Worm (Caenorhabditis elegans) whole organism, midembryonic: Measurements from ENCODE around the gene mbk-2.

Source experiments
- T22C8.4 ChIP-seq: fragments of 200-800 bp; sonication (Bioruptor generic); IDR thresholded peaks from 2 replicates; pipeline ENCODE4 v1.3.6; 2022; ENCODE audit warnings: missing genetic modification characterization, missing compliant biosample characterization
- cog-1 ChIP-seq: sonication (generic microtip); optimal IDR thresholded peaks from 2 replicates; lab custom pipeline; 2016; ENCODE audit warnings: missing genetic modification characterization, missing compliant biosample characterization
- klf-2 ChIP-seq: fragments of 200-800 bp; sonication (Bioruptor generic); conservative IDR thresholded peaks from 2 replicates; pipeline ENCODE4 v1.3.6; 2022; ENCODE audit warnings: missing genetic modification reagents, missing genetic modification characterization, missing compliant biosample characterization
- ref-1 ChIP-seq: fragments of 200-800 bp; sonication (Bioruptor generic); conservative IDR thresholded peaks from 2 replicates; pipeline ENCODE4 v1.3.6; 2022; ENCODE audit warnings: missing genetic modification reagents, missing genetic modification characterization, missing compliant biosample characterization

DNA sequence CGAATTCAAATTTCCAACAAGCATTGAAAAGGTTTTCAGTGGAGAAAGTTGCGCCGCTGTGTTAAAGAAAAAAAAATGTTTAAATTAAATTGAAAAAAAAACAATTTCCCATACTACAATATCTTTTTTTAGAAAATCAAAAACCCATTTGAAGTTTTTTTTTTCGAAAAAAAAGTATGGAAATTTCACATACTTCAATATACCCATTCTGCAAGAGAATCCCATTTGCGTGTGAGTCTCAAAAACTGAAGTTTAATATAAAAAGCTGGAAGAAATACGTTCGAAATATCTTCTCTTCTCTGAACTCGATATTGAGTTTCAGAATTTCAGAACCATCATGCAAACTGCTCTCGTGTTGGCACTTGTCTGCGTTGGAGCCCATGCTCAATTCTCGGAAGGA, 61.2 kb downstream of the mbk-2 start, which contains the start of gene scl-7:
- TF ChIP-seq ref-1 (GFP tag; lab: Robert Waterston, UW): no peak
- TF ChIP-seq klf-2 (GFP tag; lab: Robert Waterston, UW): no peak
- TF ChIP-seq cog-1: no peak
- TF ChIP-seq T22C8.4 (GFP tag; lab: Robert Waterston, UW): no peak
